Worm (Caenorhabditis elegans): Measurements from ENCODE around the gene syf-2.

syf-2 gene

ce11 chrIII:7165276-7165675, 3.4 kb upstream of the syf-2 start:
- TF ChIP-seq nhr-43 (tag; optimal IDR thresholded peaks at IDR 0.05; ENCODE audit: poor library complexity, severe bottlenecking): no peak
- TF ChIP-seq fkh-10 (GFP tag; optimal IDR thresholded peaks at IDR 0.05): no peak
- no peak for TF ChIP-seq hmg-11 (tag; optimal IDR thresholded peaks at IDR 0.05)
- no peak for TF ChIP-seq aly-2 (tag; optimal IDR thresholded peaks at IDR 0.05)
- TF ChIP-seq lin-15B (tag; optimal IDR thresholded peaks at IDR 0.05): no peak
- no peak for TF ChIP-seq nhr-28 (tag; optimal IDR thresholded peaks at IDR 0.05)
- TF ChIP-seq ztf-11 (tag; optimal IDR thresholded peaks at IDR 0.05): no peak
- TF ChIP-seq nhr-23 (tag; optimal IDR thresholded peaks at IDR 0.05): no peak
- TF ChIP-seq sea-2 (GFP tag; optimal IDR thresholded peaks at IDR 0.05): no peak
- TF ChIP-seq elt-1 (tag; optimal IDR thresholded peaks at IDR 0.05): no peak

- TF ChIP-seq tbx-2 (tag; optimal IDR thresholded peaks at IDR 0.05) (no peak), elt-3 (tag; optimal IDR thresholded peaks at IDR 0.05) (no peak), ceh-28 (tag; optimal IDR thresholded peaks at IDR 0.05) (no peak), nhr-11 (tag; optimal IDR thresholded peaks at IDR 0.05) (no peak), fkh-10 (GFP tag; optimal IDR thresholded peaks at IDR 0.05) (no peak), nhr-77 (tag; optimal IDR thresholded peaks at IDR 0.05) (no peak), mml-1 (tag; optimal IDR thresholded peaks at IDR 0.05) (no peak), nhr-12 (tag; optimal IDR thresholded peaks at IDR 0.05) (no peak), eor-1 (tag; optimal IDR thresholded peaks at IDR 0.05) (no peak), elt-2 (tag; optimal IDR thresholded peaks at IDR 0.05) (no peak), nhr-25 (tag; optimal IDR thresholded peaks at IDR 0.05) (no peak), nhr-43 (tag; optimal IDR thresholded peaks at IDR 0.05; ENCODE audit: poor library complexity, severe bottlenecking) (no peak)
Observed at ce11 chrIII:7161055-7161454, 860 bp downstream of the syf-2 start, which contains the start of gene rnp-7. rnp-7 (minus strand) TSS chrIII:7161155.

ce11 chrIII:7159246-7159645, 2.7 kb downstream of the syf-2 start:
- TF ChIP-seq mdl-1 (tag; optimal IDR thresholded peaks at IDR 0.05) (no peak), nhr-23 (tag; optimal IDR thresholded peaks at IDR 0.05) (no peak), nhr-67 (tag; optimal IDR thresholded peaks at IDR 0.05) (no peak), lsy-12 (tag; optimal IDR thresholded peaks at IDR 0.05) (no peak), eor-1 (tag; optimal IDR thresholded peaks at IDR 0.05) (no peak), ztf-11 (tag; optimal IDR thresholded peaks at IDR 0.05) (no peak), elt-3 (tag; optimal IDR thresholded peaks at IDR 0.05) (no peak), elt-2 (tag; optimal IDR thresholded peaks at IDR 0.05) (no peak), jun-1 (tag; optimal IDR thresholded peaks at IDR 0.05) (no peak), nhr-237 (tag; optimal IDR thresholded peaks at IDR 0.05) (no peak), egl-27 (tag; optimal IDR thresholded peaks at IDR 0.05) (no peak), egl-5 (tag; optimal IDR thresholded peaks at IDR 0.05) (no peak), snpc-4 (tag; optimal IDR thresholded peaks at IDR 0.05) (no peak)

ce11 chrIII:7158709-7159108, 3.2 kb downstream of the syf-2 start, which contains the start of gene nuo-4:
nuo-4 (minus strand) TSS chrIII:7158809.
- TF ChIP-seq nhr-43 (tag; optimal IDR thresholded peaks at IDR 0.05; ENCODE audit: poor library complexity, severe bottlenecking) (no peak), aly-2 (tag; optimal IDR thresholded peaks at IDR 0.05) (no peak), daf-12 (tag; optimal IDR thresholded peaks at IDR 0.05) (no peak), nhr-77 (tag; optimal IDR thresholded peaks at IDR 0.05) (no peak)

- TF ChIP-seq elt-2 (tag; optimal IDR thresholded peaks at IDR 0.05) (peak; percentile 83), nhr-28 (tag; optimal IDR thresholded peaks at IDR 0.05) (no peak), nhr-67 (tag; optimal IDR thresholded peaks at IDR 0.05) (peak; percentile 15), eor-1 (tag; optimal IDR thresholded peaks at IDR 0.05) (no peak), nhr-25 (tag; optimal IDR thresholded peaks at IDR 0.05) (peak; percentile 87), lin-15B (tag; optimal IDR thresholded peaks at IDR 0.05) (peak; percentile 74), daf-12 (tag; optimal IDR thresholded peaks at IDR 0.05) (no peak), ceh-16 (tag; optimal IDR thresholded peaks at IDR 0.05) (no peak), ztf-11 (tag; optimal IDR thresholded peaks at IDR 0.05) (no peak), aly-2 (tag; optimal IDR thresholded peaks at IDR 0.05) (no peak), egl-5 (tag; optimal IDR thresholded peaks at IDR 0.05) (peak; percentile 85), ama-1 (optimal IDR thresholded peaks at IDR 0.05) (peak; percentile 79), nhr-11 (tag; optimal IDR thresholded peaks at IDR 0.05) (peak; percentile 74), nhr-12 (tag; optimal IDR thresholded peaks at IDR 0.05) (no peak), egl-27 (tag; optimal IDR thresholded peaks at IDR 0.05) (peak; percentile 97), hmg-11 (tag; optimal IDR thresholded peaks at IDR 0.05) (peak; percentile 92), skn-1 (tag; optimal IDR thresholded peaks at IDR 0.05) (peak; percentile 78), fkh-10 (GFP tag; optimal IDR thresholded peaks at IDR 0.05) (peak; percentile 98), elt-3 (tag; optimal IDR thresholded peaks at IDR 0.05) (no peak), ztf-4 (tag; optimal IDR thresholded peaks at IDR 0.05) (no peak), mml-1 (tag; optimal IDR thresholded peaks at IDR 0.05) (no peak), nhr-76 (tag; optimal IDR thresholded peaks at IDR 0.05) (no peak), pha-4 (tag; optimal IDR thresholded peaks at IDR 0.05) (peak; percentile 92), nfya-1 (tag; optimal IDR thresholded peaks at IDR 0.05; ENCODE audit: insufficient read depth) (peak; percentile 94), sea-2 (GFP tag; optimal IDR thresholded peaks at IDR 0.05) (peak; percentile 13), fos-1 (tag; optimal IDR thresholded peaks at IDR 0.05) (peak; percentile 34), nhr-77 (tag; optimal IDR thresholded peaks at IDR 0.05) (peak; percentile 69), jun-1 (tag; optimal IDR thresholded peaks at IDR 0.05) (peak; percentile 89), unc-39 (tag; optimal IDR thresholded peaks at IDR 0.05) (no peak), unc-62 (GFP tag; optimal IDR thresholded peaks at IDR 0.05) (peak; percentile 69), tbx-2 (tag; optimal IDR thresholded peaks at IDR 0.05) (peak; percentile 79), ceh-82 (tag; optimal IDR thresholded peaks at IDR 0.05) (peak; percentile 52), ceh-28 (tag; optimal IDR thresholded peaks at IDR 0.05) (peak; percentile 89), ceh-9 (tag; optimal IDR thresholded peaks at IDR 0.05) (no peak)
Observed at ce11 chrIII:7155631-7156030, 6.3 kb downstream of the syf-2 start.
